Fruit fly (Drosophila melanogaster): ENCODE data around the gene CG3386.

The CG3386 gene

DNA sequence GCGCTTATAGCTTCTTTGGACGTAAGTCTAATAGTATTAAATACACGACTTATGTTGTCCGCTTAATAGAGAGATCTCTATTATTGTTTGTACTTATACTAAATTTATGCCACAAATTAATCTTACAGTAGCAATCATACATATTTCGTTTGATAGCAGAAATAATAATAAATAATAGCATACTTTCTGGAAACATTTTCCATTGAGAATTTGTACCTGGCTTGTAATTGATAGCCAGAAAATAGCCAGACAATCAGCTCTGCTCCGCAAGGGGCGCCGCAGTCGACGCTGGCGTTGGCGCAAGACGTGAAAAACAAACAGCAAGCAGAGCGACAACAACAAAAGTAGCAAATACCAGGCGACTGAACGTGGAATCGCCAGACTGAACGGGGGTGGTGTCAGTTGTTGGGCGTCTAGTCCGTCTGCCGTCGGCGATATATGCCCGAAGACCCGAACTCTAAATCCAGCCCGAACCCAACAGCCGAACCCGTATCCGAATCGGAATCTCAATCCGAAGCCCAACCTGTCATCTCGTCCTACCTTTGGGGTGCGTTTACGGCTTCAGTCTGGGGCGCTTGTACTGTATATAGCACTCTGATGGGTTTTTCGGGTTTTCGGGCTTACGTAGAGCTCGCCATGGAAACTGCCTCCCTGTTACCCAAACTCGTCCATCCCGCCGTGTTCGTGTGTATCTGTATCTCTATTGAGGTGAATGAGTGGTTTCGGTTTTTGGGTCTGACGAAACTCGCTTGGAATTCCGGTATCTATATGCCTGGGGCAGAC, 17.3 kb upstream of the CG3386 start (continued):
- TF ChIP-seq Optix (GFP tag; IDR thresholded peaks at IDR 0.05) (0 out of 3 replicates have a peak, but pooled peaks have one; percentile 11), BEAF-32 (GFP tag; optimal IDR thresholded peaks at IDR 0.05) (no peak), tll (GFP tag; optimal IDR thresholded peaks at IDR 0.05) (peak; percentile 46 to 47), Gug (GFP tag; IDR thresholded peaks at IDR 0.05) (no peak), CG15073 (GFP tag; optimal IDR thresholded peaks at IDR 0.05) (no peak), CG8359 (GFP tag; optimal IDR thresholded peaks at IDR 0.05; ENCODE audit: borderline replicate concordance) (peak; percentile 28), eve (GFP tag; optimal IDR thresholded peaks at IDR 0.05) (no peak), D19A (tag; optimal IDR thresholded peaks at IDR 0.05) (peak; percentile 55), pros (GFP tag; optimal IDR thresholded peaks at IDR 0.05) (peak; percentile 96), her (GFP tag; optimal IDR thresholded peaks at IDR 0.05) (no peak), Tbp (GFP tag; optimal IDR thresholded peaks at IDR 0.05) (peak; percentile 96), gfzf (GFP tag; optimal IDR thresholded peaks at IDR 0.05) (no peak), kni (GFP tag; optimal IDR thresholded peaks at IDR 0.05) (peak; percentile 97), CG9932 (GFP tag; IDR thresholded peaks at IDR 0.05) (no peak; the same call in 1 of the 2 replicates), BtbVII (GFP tag; optimal IDR thresholded peaks at IDR 0.05) (no peak), chif (GFP tag; optimal IDR thresholded peaks at IDR 0.05) (peak; percentile 27 to 43), Meics (GFP tag; optimal IDR thresholded peaks at IDR 0.05) (peak; percentile 54), CG6791 (GFP tag; IDR thresholded peaks at IDR 0.05; ENCODE audit: partially characterized antibody) (peak; percentile 89), CG30431 (GFP tag; optimal IDR thresholded peaks at IDR 0.05) (peak; percentile 14), CG13296 (GFP tag; optimal IDR thresholded peaks at IDR 0.05) (no peak), D (optimal IDR thresholded peaks at IDR 0.05) (no peak), D (GFP tag; optimal IDR thresholded peaks at IDR 0.05) (peak; percentile 46), CG12155 (GFP tag; optimal IDR thresholded peaks at IDR 0.05) (peak; percentile 24), Chrac-16 (GFP tag; optimal IDR thresholded peaks at IDR 0.05) (peak; percentile 59), HmgZ (tag; optimal IDR thresholded peaks at IDR 0.05) (no peak), ap (GFP tag; IDR thresholded peaks at IDR 0.05) (no peak), danr (GFP tag; IDR thresholded peaks at IDR 0.05) (no peak), CG7357 (GFP tag; IDR thresholded peaks at IDR 0.05) (no peak), CG10267 (tag; optimal IDR thresholded peaks at IDR 0.05) (peak; percentile 17), CG4617 (GFP tag; optimal IDR thresholded peaks at IDR 0.05; ENCODE audit: borderline replicate concordance) (no peak), CG14710 (tag; optimal IDR thresholded peaks at IDR 0.05) (peak; percentile 33), phol (tag; optimal IDR thresholded peaks at IDR 0.05) (peak; percentile 53), Oli (tag; optimal IDR thresholded peaks at IDR 0.05) (peak; percentile 46), row (GFP tag; IDR thresholded peaks at IDR 0.05) (peak; percentile 94), pzg (GFP tag; optimal IDR thresholded peaks at IDR 0.05) (no peak), ro (GFP tag; IDR thresholded peaks at IDR 0.05) (no peak), Dll (GFP tag; IDR thresholded peaks at IDR 0.05; ENCODE audit: partially characterized antibody) (peak; percentile 14; the same call in 1 of the 4 replicates), CG13424 (tag; optimal IDR thresholded peaks at IDR 0.05) (peak; percentile 53), gce (GFP tag; IDR thresholded peaks at IDR 0.05) (no peak), Bdp1 (GFP tag; optimal IDR thresholded peaks at IDR 0.05) (peak; percentile 1), caup (GFP tag; optimal IDR thresholded peaks at IDR 0.05; ENCODE audit: severe bottlenecking) (no peak), CG4328 (GFP tag; optimal IDR thresholded peaks at IDR 0.05) (peak; percentile 24), CG17385 (GFP tag; optimal IDR thresholded peaks at IDR 0.05) (peak; percentile 35), CG15479 (GFP tag; optimal IDR thresholded peaks at IDR 0.05) (peak; percentile 97), chn (GFP tag; optimal IDR thresholded peaks at IDR 0.05) (peak; percentile 51), CG9727 (GFP tag; optimal IDR thresholded peaks at IDR 0.05) (peak; percentile 51), CG15601 (tag; optimal IDR thresholded peaks at IDR 0.05) (peak; percentile 25), CG30020 (tag; optimal IDR thresholded peaks at IDR 0.05) (no peak)
